Worm (Caenorhabditis elegans) whole organism, young adult: ENCODE measurements around the gene R09H10.1.

Experiments used
- F33H1.4 ChIP-seq: fragments of 200-800 bp; sonication (Bioruptor generic); IDR thresholded peaks from 2 replicates; pipeline ENCODE4 v1.3.6; 2022; ENCODE audit warnings: missing genetic modification reagents, missing genetic modification characterization, missing compliant biosample characterization
- F37B4.10 ChIP-seq: fragments of 200-800 bp; sonication (Bioruptor generic); IDR thresholded peaks from 2 replicates; pipeline ENCODE4 v1.3.6; 2022; ENCODE audit warnings: missing genetic modification characterization, missing compliant biosample characterization
- Y53F4B.3 ChIP-seq: fragments of 200-800 bp; sonication (Bioruptor generic); IDR thresholded peaks from 2 replicates; pipeline ENCODE4 v1.3.6; 2022; ENCODE audit warnings: missing genetic modification reagents, missing genetic modification characterization, missing compliant biosample characterization
- Y67H2A.10 ChIP-seq: fragments of 200-800 bp; sonication (Bioruptor generic); conservative IDR thresholded peaks from 2 replicates; pipeline ENCODE4 v1.3.6; 2022; ENCODE audit warnings: missing genetic modification reagents, missing genetic modification characterization, missing compliant biosample characterization
- Y95B8A.8 ChIP-seq: fragments of 200-800 bp; sonication (Bioruptor generic); IDR thresholded peaks from 2 replicates; pipeline ENCODE4 v1.3.6; 2022; ENCODE audit warnings: missing genetic modification reagents, missing genetic modification characterization, missing compliant biosample characterization
- aptf-2 ChIP-seq: fragments of 200-800 bp; sonication (Bioruptor generic); conservative IDR thresholded peaks from 2 replicates; pipeline ENCODE4 v1.3.6; 2022; ENCODE audit warnings: missing genetic modification reagents, missing genetic modification characterization, missing compliant biosample characterization
- attf-3 ChIP-seq: fragments of 200-800 bp; sonication (Bioruptor generic); conservative IDR thresholded peaks from 2 replicates; pipeline ENCODE4 v1.3.6; 2022; ENCODE audit warnings: missing genetic modification reagents, missing genetic modification characterization, missing compliant biosample characterization
- bed-1 ChIP-seq: fragments of 200-800 bp; sonication (Bioruptor generic); IDR thresholded peaks from 2 replicates; pipeline ENCODE4 v1.3.6; 2022; ENCODE audit warnings: missing genetic modification reagents, missing genetic modification characterization, missing compliant biosample characterization
- bed-2 ChIP-seq: fragments of 200-800 bp; sonication (Bioruptor generic); IDR thresholded peaks from 2 replicates; pipeline ENCODE4 v1.3.6; 2022; ENCODE audit warnings: missing genetic modification reagents, missing genetic modification characterization, missing compliant biosample characterization
- cebp-2 ChIP-seq: fragments of 200-800 bp; sonication (Bioruptor generic); IDR thresholded peaks from 2 replicates; pipeline ENCODE4 v1.3.6; 2022; ENCODE audit warnings: missing genetic modification characterization, missing compliant biosample characterization
- ceh-27 ChIP-seq: fragments of 200-800 bp; sonication (Bioruptor generic); optimal IDR thresholded peaks from 2 replicates; lab custom pipeline; 2018; ENCODE audit warnings: mild to moderate bottlenecking, missing genetic modification characterization, moderate library complexity, missing compliant biosample characterization
- ceh-40 ChIP-seq: fragments of 200-800 bp; sonication (Bioruptor generic); IDR thresholded peaks from 2 replicates; pipeline ENCODE4 v1.3.6; 2022; ENCODE audit warnings: missing genetic modification characterization, missing compliant biosample characterization
- ceh-91 ChIP-seq: fragments of 200-800 bp; sonication (Bioruptor generic); IDR thresholded peaks from 2 replicates; pipeline ENCODE4 v1.3.6; 2022; ENCODE audit warnings: missing genetic modification reagents, missing genetic modification characterization, missing compliant biosample characterization
- egl-18 ChIP-seq: fragments of 200-800 bp; sonication (Bioruptor generic); IDR thresholded peaks from 2 replicates; pipeline ENCODE4 v1.3.6; 2022; ENCODE audit warnings: missing genetic modification reagents, missing genetic modification characterization, missing compliant biosample characterization
- gei-17 ChIP-seq: fragments of 200-800 bp; sonication (Bioruptor generic); optimal IDR thresholded peaks from 2 replicates; lab custom pipeline; 2018; ENCODE audit warnings: mild to moderate bottlenecking, missing genetic modification characterization, missing compliant biosample characterization
- hlh-26 ChIP-seq: fragments of 200-800 bp; sonication (Bioruptor generic); conservative IDR thresholded peaks from 2 replicates; pipeline ENCODE4 v1.3.6; 2022; ENCODE audit warnings: missing genetic modification reagents, missing genetic modification characterization, missing compliant biosample characterization
- hmg-1.2 ChIP-seq: fragments of 200-800 bp; sonication (Bioruptor generic); IDR thresholded peaks from 2 replicates; pipeline ENCODE4 v1.3.6; 2022; ENCODE audit warnings: missing genetic modification reagents, missing genetic modification characterization, missing compliant biosample characterization
- hrde-1 ChIP-seq: sonication (generic microtip); optimal IDR thresholded peaks from 2 replicates; lab custom pipeline; 2016; ENCODE audit warnings: missing genetic modification characterization, mild to moderate bottlenecking, missing compliant biosample characterization, moderate library complexity, missing genotype, missing genetic modification reagents, borderline replicate concordance
- hsf-1 ChIP-seq: fragments of 200-800 bp; sonication (Bioruptor generic); IDR thresholded peaks from 2 replicates; pipeline ENCODE4 v1.3.6; 2022; ENCODE audit warnings: missing genetic modification reagents, missing genetic modification characterization, missing compliant biosample characterization
- let-607 ChIP-seq, 2 experiments: fragments of 200-800 bp in 1 of 2; sonication (Bioruptor generic) in 1 of 2; sonication (generic microtip) in 1 of 2; optimal IDR thresholded peaks; 2 replicates each; lab custom pipeline; 2016 to 2018; ENCODE audit warnings: mild to moderate bottlenecking in 2 of 2, missing compliant biosample characterization in 2 of 2, missing genetic modification characterization in 2 of 2, moderate library complexity in 2 of 2, missing genotype in 1 of 2
- lsl-1 ChIP-seq: fragments of 200-800 bp; sonication (Bioruptor generic); optimal IDR thresholded peaks from 2 replicates; lab custom pipeline; 2018; ENCODE audit warnings: mild to moderate bottlenecking, missing genetic modification characterization, moderate library complexity, missing compliant biosample characterization
- madf-8 ChIP-seq: fragments of 200-800 bp; sonication (Bioruptor generic); conservative IDR thresholded peaks from 2 replicates; pipeline ENCODE4 v1.3.6; 2022; ENCODE audit warnings: missing genetic modification reagents, missing genetic modification characterization, missing compliant biosample characterization
- nhr-120 ChIP-seq: fragments of 200-800 bp; sonication (Bioruptor generic); IDR thresholded peaks from 2 replicates; pipeline ENCODE4 v1.3.6; 2022; ENCODE audit warnings: missing genetic modification characterization, missing compliant biosample characterization
- nhr-179 ChIP-seq: sonication (generic microtip); optimal IDR thresholded peaks from 2 replicates; lab custom pipeline; 2016; ENCODE audit warnings: mild to moderate bottlenecking, missing genetic modification characterization, missing compliant biosample characterization
- pbrm-1 ChIP-seq: fragments of 200-800 bp; sonication (Bioruptor generic); IDR thresholded peaks from 2 replicates; pipeline ENCODE4 v1.3.6; 2022; ENCODE audit warnings: missing genetic modification reagents, missing genetic modification characterization, missing compliant biosample characterization
- rcor-1 ChIP-seq: fragments of 200-800 bp; sonication (Bioruptor generic); IDR thresholded peaks from 2 replicates; pipeline ENCODE4 v1.3.6; 2022; ENCODE audit warnings: missing genetic modification reagents, missing genetic modification characterization, missing compliant biosample characterization
- rec-8 ChIP-seq, 2 experiments: sonication (generic microtip); optimal IDR thresholded peaks; 2 replicates each; lab custom pipeline; 2016; ENCODE audit warnings: mild to moderate bottlenecking in 2 of 2, missing genetic modification characterization in 2 of 2, missing genetic modification reagents in 2 of 2, missing genotype in 2 of 2, missing biosample characterization in 1 of 2, missing compliant biosample characterization in 1 of 2, moderate library complexity in 1 of 2
- repo-1 ChIP-seq: sonication (generic microtip); optimal IDR thresholded peaks from 2 replicates; lab custom pipeline; 2017; ENCODE audit warnings: mild to moderate bottlenecking, missing genetic modification characterization, missing compliant biosample characterization
- sdz-38 ChIP-seq: sonication (generic microtip); optimal IDR thresholded peaks from 2 replicates; lab custom pipeline; 2016; ENCODE audit warnings: missing genotype, missing genetic modification characterization, missing compliant biosample characterization

The R09H10.1 gene

DNA sequence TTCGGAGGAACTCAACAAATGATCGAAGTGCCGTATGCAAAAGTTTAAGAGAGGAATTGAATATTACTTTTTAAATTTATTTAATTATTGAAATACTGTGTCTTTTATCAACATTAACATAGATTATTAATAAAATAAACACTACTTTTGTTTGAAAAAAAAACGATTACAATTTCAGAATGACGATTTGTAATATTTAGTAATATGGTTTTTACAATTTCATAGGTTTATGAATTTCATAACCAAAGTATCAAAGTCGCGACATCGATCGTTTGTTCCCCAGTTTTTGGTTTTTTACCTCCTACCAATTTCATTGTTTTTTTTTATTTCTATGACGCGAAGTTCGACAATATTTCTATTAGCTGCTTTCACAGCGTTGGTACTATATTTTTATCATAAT lies at the start of gene R09H10.1:
R09H10.1 (plus strand) TSS at position 301 of the 400 bp plus-strand sequence.
- TF ChIP-seq gei-17 (GFP tag; lab: Kevin White, UChicago) = no peak

DNA sequence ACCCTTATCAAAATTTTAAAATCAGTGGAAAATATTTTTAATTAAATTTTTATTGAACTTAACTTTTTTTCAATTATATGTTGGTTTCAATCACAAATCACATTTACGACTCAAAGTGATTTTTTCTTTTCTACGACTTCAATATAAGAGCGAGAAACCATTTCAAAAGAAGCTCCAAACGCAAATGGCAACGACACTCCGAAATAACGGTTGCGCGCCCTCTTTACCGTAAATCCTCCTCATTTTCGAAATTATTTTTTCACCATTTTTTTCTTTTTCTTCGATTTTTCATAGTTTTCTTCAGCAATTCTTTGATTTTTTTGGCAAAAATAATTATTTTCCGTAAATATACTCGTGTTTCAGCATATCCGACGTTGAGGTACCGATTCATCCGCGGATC lies 47.1 kb upstream of the R09H10.1 start:
- peak; percentile 80 for TF ChIP-seq attf-3 (GFP tag; lab: Robert Waterston, UW)

DNA sequence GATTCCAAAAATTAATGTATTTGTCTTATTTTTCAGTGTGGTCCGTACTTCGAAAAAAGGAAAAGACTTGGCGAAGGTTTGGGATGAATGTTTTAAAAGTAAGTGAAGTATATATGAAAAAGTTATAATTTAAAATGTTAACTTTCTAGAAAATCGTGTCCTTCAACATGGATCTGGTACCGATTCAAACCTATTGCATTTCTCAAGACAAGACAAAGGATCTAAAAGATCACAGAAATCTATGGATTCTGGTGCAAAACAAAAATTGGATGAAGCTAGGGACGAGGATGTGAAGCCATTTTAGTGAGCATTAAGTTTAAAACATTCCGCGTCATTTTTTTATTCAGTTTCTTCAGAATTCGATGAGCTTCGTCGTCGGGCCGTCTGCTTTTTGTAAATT lies 45.1 kb upstream of the R09H10.1 start, which contains the start of gene zim-2:
zim-2 (plus strand) TSS at position 301 of the 400 bp plus-strand sequence.
- no peak for TF ChIP-seq nhr-120 (GFP tag; lab: Robert Waterston, UW)
- TF ChIP-seq ceh-40 (GFP tag; lab: Robert Waterston, UW) = no peak
- TF ChIP-seq rec-8 (tag; optimal IDR thresholded peaks at IDR 0.05; lab: Kevin White, UChicago) = no peak

DNA sequence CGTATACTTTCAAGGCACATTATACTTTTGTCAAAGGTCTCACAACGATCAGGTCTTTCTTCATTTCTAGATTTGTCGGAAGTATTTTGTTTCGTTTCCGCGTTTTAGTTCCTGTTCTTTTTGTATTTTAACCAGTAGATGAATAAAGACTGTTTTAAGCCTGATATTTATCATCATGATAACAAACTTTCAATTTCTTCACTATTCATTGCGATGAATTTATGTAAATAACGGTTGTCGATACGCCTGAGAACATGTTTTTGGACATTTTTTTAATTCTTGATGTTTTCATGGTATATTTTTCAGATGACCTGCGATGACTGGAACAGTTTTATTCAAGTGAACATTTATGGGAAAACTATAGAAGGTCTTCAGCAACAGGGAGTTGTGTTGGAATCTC lies 41.7 kb upstream of the R09H10.1 start, which contains the start of gene zim-3:
zim-3 (plus strand) TSS at position 301 of the 400 bp plus-strand sequence.
- TF ChIP-seq Y53F4B.3 (GFP tag; lab: Robert Waterston, UW) = no peak
- TF ChIP-seq bed-2 (GFP tag; lab: Robert Waterston, UW) = no peak
- no peak for TF ChIP-seq hmg-1.2
- TF ChIP-seq sdz-38 = no peak
- TF ChIP-seq hlh-26 (GFP tag; lab: Robert Waterston, UW) = no peak
- peak; percentile 23; the same call in 1 of the 2 replicates for TF ChIP-seq F33H1.4 (GFP tag; lab: Robert Waterston, UW)
- peak; percentile 60 for TF ChIP-seq lsl-1 (GFP tag; lab: Kevin White, UChicago)
- TF ChIP-seq let-607 (tag; optimal IDR thresholded peaks at IDR 0.05; lab: Kevin White, UChicago) = no peak
- no peak for TF ChIP-seq ceh-27 (GFP tag; lab: Kevin White, UChicago)
- no peak for TF ChIP-seq hrde-1 (tag; lab: Kevin White, UChicago)
- TF ChIP-seq hsf-1 (GFP tag; lab: Robert Waterston, UW) = 0 out of 2 replicates have a peak, but pooled peaks have one; percentile 9
- no peak for TF ChIP-seq F37B4.10

DNA sequence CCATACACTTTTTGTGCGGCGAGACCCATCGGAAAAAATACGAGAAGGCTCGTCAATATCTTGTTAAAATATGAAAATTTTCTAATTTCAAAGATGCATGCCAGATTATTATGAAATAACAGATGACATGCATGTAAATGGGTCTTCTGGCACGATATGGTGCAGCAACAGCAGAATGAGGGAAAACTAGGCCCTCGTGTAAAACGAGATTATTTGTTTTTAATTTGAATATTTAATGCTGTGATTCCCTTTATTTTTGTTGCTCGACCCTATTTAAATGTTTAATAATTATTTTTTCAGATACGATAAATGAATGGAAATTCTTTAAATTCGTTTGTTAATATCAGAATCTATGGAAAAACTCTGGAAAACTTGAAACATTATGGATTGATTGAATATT lies 38.5 kb upstream of the R09H10.1 start, which contains the start of gene him-8:
him-8 (plus strand) TSS at position 301 of the 400 bp plus-strand sequence.
- TF ChIP-seq pbrm-1 (GFP tag; lab: Robert Waterston, UW) = no peak
- no peak for TF ChIP-seq sdz-38
- no peak for TF ChIP-seq let-607 (tag; optimal IDR thresholded peaks at IDR 0.05; lab: Kevin White, UChicago)
- no peak for TF ChIP-seq Y95B8A.8 (GFP tag; lab: Robert Waterston, UW)
- no peak for TF ChIP-seq Y67H2A.10
- TF ChIP-seq hrde-1 (tag; lab: Kevin White, UChicago) = no peak
- TF ChIP-seq bed-1 (GFP tag; lab: Robert Waterston, UW) = no peak
- no peak for TF ChIP-seq egl-18 (GFP tag; lab: Robert Waterston, UW)
- no peak for TF ChIP-seq ceh-27 (GFP tag; lab: Kevin White, UChicago)
- TF ChIP-seq F37B4.10 = no peak
- no peak for TF ChIP-seq cebp-2 (GFP tag; lab: Robert Waterston, UW)
- TF ChIP-seq ceh-91 (GFP tag; lab: Robert Waterston, UW) = no peak

DNA sequence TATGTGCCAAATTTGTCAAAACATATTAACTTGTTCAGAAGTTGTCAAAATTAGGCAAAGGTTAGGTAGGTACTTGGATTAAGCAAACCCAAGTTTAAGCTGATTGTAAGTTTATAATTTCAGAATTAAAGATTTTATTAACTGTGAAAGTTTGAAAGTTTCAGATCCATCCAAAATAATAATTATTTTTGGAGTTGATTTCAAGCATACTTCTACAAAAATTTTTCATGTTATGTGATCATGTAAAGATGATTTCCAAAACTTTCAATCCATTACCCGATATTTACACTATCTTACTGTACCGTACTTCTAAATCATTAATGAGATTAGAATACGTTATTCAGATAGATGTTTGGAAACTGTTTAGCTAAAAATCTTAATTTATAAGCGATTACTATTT lies 35.5 kb upstream of the R09H10.1 start:
- TF ChIP-seq F37B4.10 (no peak), nhr-179 (no peak), madf-8 (GFP tag; lab: Robert Waterston, UW) (no peak), rcor-1 (GFP tag; lab: Robert Waterston, UW) (no peak), aptf-2 (GFP tag; lab: Robert Waterston, UW) (no peak), repo-1 (tag; lab: Kevin White, UChicago) (no peak), hrde-1 (tag; lab: Kevin White, UChicago) (no peak), bed-2 (GFP tag; lab: Robert Waterston, UW) (no peak)
